Fruit fly (Drosophila melanogaster) whole organism, embryonic: ENCODE results near the gene CG17571.

ENCODE experiments used
- Atf6 ChIP-seq: fragments of 200-800 bp; sonication (Bioruptor generic); IDR thresholded peaks from 2 replicates; pipeline ENCODE4 v1.3.6; 2022; ENCODE audit warnings: missing biosample characterization, missing genetic modification characterization
- CG10274 ChIP-seq: fragments of 200-800 bp; sonication (Bioruptor generic); optimal IDR thresholded peaks from 3 replicates; lab custom pipeline; 2017; ENCODE audit warnings: missing biosample characterization, mild to moderate bottlenecking, missing genetic modification characterization
- CG11504 ChIP-seq: fragments of 200-800 bp; sonication (Bioruptor generic); optimal IDR thresholded peaks from 3 replicates; lab custom pipeline; 2019; ENCODE audit warnings: missing biosample characterization, mild to moderate bottlenecking, missing genetic modification characterization, moderate library complexity
- CG12659 ChIP-seq: fragments of 200-800 bp; sonication (Bioruptor generic); optimal IDR thresholded peaks from 3 replicates; lab custom pipeline; 2017; ENCODE audit warnings: mild to moderate bottlenecking, missing biosample characterization, missing genetic modification reagents, missing genetic modification characterization
- CG12769 ChIP-seq: fragments of 200-800 bp; sonication (Bioruptor generic); optimal IDR thresholded peaks from 2 replicates; lab custom pipeline; 2019; ENCODE audit warnings: missing biosample characterization, mild to moderate bottlenecking, missing genetic modification characterization, moderate library complexity
- CG13894 ChIP-seq: fragments of 200-800 bp; sonication (Bioruptor generic); optimal IDR thresholded peaks from 3 replicates; lab custom pipeline; 2018; ENCODE audit warnings: missing biosample characterization, mild to moderate bottlenecking, missing genetic modification characterization, moderate library complexity
- CG17612 ChIP-seq: fragments of 200-800 bp; sonication (Bioruptor generic); IDR thresholded peaks from 2 replicates; pipeline ENCODE4 v1.3.6; 2022; ENCODE audit warnings: missing biosample characterization, missing genetic modification characterization
- CG18476 ChIP-seq: fragments of 200-800 bp; sonication (Bioruptor generic); optimal IDR thresholded peaks from 2 replicates; lab custom pipeline; 2016; ENCODE audit warnings: missing biosample characterization, mild to moderate bottlenecking, missing genetic modification characterization
- CG2120 ChIP-seq: fragments of 200-800 bp; sonication (Bioruptor generic); optimal IDR thresholded peaks from 3 replicates; lab custom pipeline; 2016; ENCODE audit warnings: missing biosample characterization, missing genetic modification characterization
- CG2678 ChIP-seq: fragments of 200-800 bp; sonication (Bioruptor generic); optimal IDR thresholded peaks from 3 replicates; lab custom pipeline; 2019; ENCODE audit warnings: missing biosample characterization, mild to moderate bottlenecking, missing genetic modification characterization, moderate library complexity
- CG30403 ChIP-seq: fragments of 200-800 bp; sonication (Bioruptor generic); optimal IDR thresholded peaks from 3 replicates; lab custom pipeline; 2016; ENCODE audit warnings: missing biosample characterization, missing genetic modification characterization
- CG31224 ChIP-seq: fragments of 200-800 bp; sonication (Bioruptor generic); IDR thresholded peaks from 2 replicates; pipeline ENCODE4 v1.3.6; 2022; ENCODE audit warnings: missing biosample characterization, missing genetic modification characterization
- CG3847 ChIP-seq: fragments of 200-800 bp; sonication (Bioruptor generic); IDR thresholded peaks from 2 replicates; pipeline ENCODE4 v1.3.6; 2022; ENCODE audit warnings: missing biosample characterization, missing genetic modification characterization
- CG43689 ChIP-seq: fragments of 200-800 bp; sonication (Bioruptor generic); IDR thresholded peaks from 2 replicates; pipeline ENCODE4 v1.3.6; 2022; ENCODE audit warnings: missing biosample characterization, missing genetic modification characterization
- CG7839 ChIP-seq: fragments of 200-800 bp; sonication (Bioruptor generic); optimal IDR thresholded peaks from 3 replicates; lab custom pipeline; 2018; ENCODE audit warnings: missing biosample characterization, mild to moderate bottlenecking, missing genetic modification characterization, moderate library complexity
- CG9727 ChIP-seq: fragments of 200-800 bp; sonication (Bioruptor generic); optimal IDR thresholded peaks from 3 replicates; lab custom pipeline; 2017; ENCODE audit warnings: missing biosample characterization, mild to moderate bottlenecking, missing genetic modification characterization
- CG9932 ChIP-seq: fragments of 200-800 bp; sonication (Bioruptor generic); IDR thresholded peaks from 2 replicates; pipeline ENCODE4 v1.3.6; 2022; ENCODE audit warnings: missing biosample characterization, missing genetic modification characterization
- Ets65A ChIP-seq: fragments of 200-800 bp; sonication (Bioruptor generic); peaks from one replicate; lab custom pipeline; 2016; ENCODE audit warnings: missing biosample characterization, missing genetic modification characterization
- H15 ChIP-seq: fragments of 200-800 bp; sonication (Bioruptor generic); IDR thresholded peaks from 3 replicates; pipeline ENCODE4 v1.3.6; 2022; ENCODE audit warnings: missing biosample characterization, missing genetic modification characterization
- Hand ChIP-seq: fragments of 200-800 bp; sonication (Bioruptor generic); optimal IDR thresholded peaks from 2 replicates; lab custom pipeline; 2017; ENCODE audit warnings: mild to moderate bottlenecking, missing biosample characterization, missing genetic modification reagents, missing genetic modification characterization
- Hr39 ChIP-seq: fragments of >200 bp; optimal IDR thresholded peaks from 2 replicates; lab custom pipeline; 2017
- Hr51 ChIP-seq, 2 experiments: fragments of 200-800 bp; sonication (Bioruptor generic); optimal IDR thresholded peaks; 2 replicates in 1 of 2; 3 replicates in 1 of 2; lab custom pipeline; 2016 to 2018; ENCODE audit warnings: missing biosample characterization in 2 of 2, missing genetic modification characterization in 2 of 2, mild to moderate bottlenecking in 1 of 2, moderate library complexity in 1 of 2
- Hr78 ChIP-seq, 2 experiments: fragments of 200-800 bp in 1 of 2; fragments of >200 bp in 1 of 2; sonication (Bioruptor generic) in 1 of 2; optimal IDR thresholded peaks; 2 replicates each; lab custom pipeline; 2017 to 2019; ENCODE audit warnings: missing biosample characterization in 2 of 2, missing genetic modification characterization in 2 of 2, mild to moderate bottlenecking in 1 of 2, moderate library complexity in 1 of 2
- Med ChIP-seq: fragments of 200-800 bp; sonication (Bioruptor generic); peaks from one replicate; lab custom pipeline; 2016; ENCODE audit warnings: missing biosample characterization, missing genetic modification characterization, mild to moderate bottlenecking, inconsistent platforms, moderate library complexity
- Nf-YC ChIP-seq: fragments of 200-800 bp; optimal IDR thresholded peaks from 3 replicates; lab custom pipeline; 2019; ENCODE audit warnings: missing biosample characterization, mild to moderate bottlenecking, missing genetic modification characterization, moderate library complexity
- PHDP ChIP-seq: fragments of 200-800 bp; sonication (Bioruptor generic); optimal IDR thresholded peaks from 3 replicates; lab custom pipeline; 2018; ENCODE audit warnings: missing biosample characterization, mild to moderate bottlenecking, missing genetic modification characterization, moderate library complexity
- Rfx ChIP-seq: fragments of 200-800 bp; sonication (Bioruptor generic); IDR thresholded peaks from 2 replicates; pipeline ENCODE4 v1.3.6; 2022; ENCODE audit warnings: missing biosample characterization, missing genetic modification characterization
- Sox102F ChIP-seq: fragments of 200-800 bp; sonication (Bioruptor generic); optimal IDR thresholded peaks from 2 replicates; lab custom pipeline; 2018; ENCODE audit warnings: missing biosample characterization, mild to moderate bottlenecking, missing genetic modification characterization, moderate library complexity
- chn ChIP-seq: fragments of 200-800 bp; sonication (Bioruptor generic); optimal IDR thresholded peaks from 2 replicates; lab custom pipeline; 2016; ENCODE audit warnings: missing biosample characterization, missing genetic modification characterization
- crol ChIP-seq: fragments of 200-800 bp; sonication (Bioruptor generic); IDR thresholded peaks from 2 replicates; pipeline ENCODE4 v1.3.6; 2022; ENCODE audit warnings: missing biosample characterization, missing genetic modification characterization
- ems ChIP-seq: fragments of 200-800 bp; sonication (Bioruptor generic); optimal IDR thresholded peaks from 3 replicates; lab custom pipeline; 2016; ENCODE audit warnings: missing biosample characterization, missing genetic modification characterization
- eve ChIP-seq, 2 experiments: fragments of >200 bp; optimal IDR thresholded peaks; 2 replicates each; lab custom pipeline; 2017; ENCODE audit warnings: missing biosample characterization in 2 of 2, missing genetic modification characterization in 2 of 2
- ftz-f1 ChIP-seq: fragments of 200-800 bp; sonication (Bioruptor generic); optimal IDR thresholded peaks from 2 replicates; lab custom pipeline; 2016; ENCODE audit warnings: missing biosample characterization, missing genetic modification characterization
- grau ChIP-seq: fragments of 200-800 bp; optimal IDR thresholded peaks from 3 replicates; lab custom pipeline; 2019; ENCODE audit warnings: missing biosample characterization, mild to moderate bottlenecking, missing genetic modification characterization, moderate library complexity
- gt ChIP-seq: fragments of 200-800 bp; sonication (Bioruptor generic); IDR thresholded peaks from 2 replicates; pipeline ENCODE4 v1.3.6; 2022; ENCODE audit warnings: missing biosample characterization, missing genetic modification characterization
- hbn ChIP-seq: fragments of 200-800 bp; sonication (Bioruptor generic); IDR thresholded peaks from 2 replicates; pipeline ENCODE4 v1.3.6; 2022; ENCODE audit warnings: missing biosample characterization, missing genetic modification characterization; ENCODE audit not compliant: partially characterized antibody
- mirr ChIP-seq: fragments of 200-800 bp; sonication (Bioruptor generic); optimal IDR thresholded peaks from 3 replicates; lab custom pipeline; 2018; ENCODE audit warnings: missing biosample characterization, mild to moderate bottlenecking, missing genetic modification characterization
- pan ChIP-seq, 4 experiments: fragments of >200 bp in 3 of 4; fragments of 200-800 bp in 1 of 4; sonication (Bioruptor generic) in 1 of 4; optimal IDR thresholded peaks in 3 of 4; IDR thresholded peaks in 1 of 4; 2 replicates each; pipeline versions ENCODE4 v1.3.6 to Lab custom; 2017 to 2022; ENCODE audit warnings: missing biosample characterization in 2 of 4, missing genetic modification characterization in 2 of 4, mixed read lengths in 1 of 4
- row ChIP-seq: fragments of 200-800 bp; sonication (Bioruptor generic); IDR thresholded peaks from 3 replicates; pipeline ENCODE4 v1.3.6; 2022; ENCODE audit warnings: missing biosample characterization, missing genetic modification characterization
- salm ChIP-seq: fragments of 200-800 bp; sonication (Bioruptor generic); optimal IDR thresholded peaks from 2 replicates; lab custom pipeline; 2018; ENCODE audit warnings: missing biosample characterization, mild to moderate bottlenecking, missing genetic modification characterization
- sc ChIP-seq, 3 experiments: fragments of >200 bp in 2 of 3; fragments of 200-800 bp in 1 of 3; sonication (Bioruptor generic) in 1 of 3; optimal IDR thresholded peaks; 2 replicates in 2 of 3; 3 replicates in 1 of 3; lab custom pipeline; 2017; ENCODE audit warnings: mild to moderate bottlenecking in 1 of 3, missing biosample characterization in 1 of 3, missing genetic modification characterization in 1 of 3, missing genetic modification reagents in 1 of 3
- slbo ChIP-seq: fragments of 200-800 bp; sonication (Bioruptor generic); IDR thresholded peaks from 2 replicates; pipeline ENCODE4 v1.3.6; 2022; ENCODE audit warnings: missing biosample characterization, missing genetic modification characterization
- sug ChIP-seq: fragments of 200-800 bp; optimal IDR thresholded peaks from 2 replicates; lab custom pipeline; 2019; ENCODE audit warnings: missing biosample characterization, mild to moderate bottlenecking, missing genetic modification characterization, moderate library complexity
- tgo ChIP-seq: fragments of 200-800 bp; sonication (Bioruptor generic); IDR thresholded peaks from 3 replicates; pipeline ENCODE4 v1.3.6; 2022; ENCODE audit warnings: missing biosample characterization, missing genetic modification characterization
- vnd ChIP-seq: fragments of 200-800 bp; sonication (Bioruptor generic); IDR thresholded peaks from 3 replicates; pipeline ENCODE4 v1.3.6; 2022; ENCODE audit warnings: missing biosample characterization, missing genetic modification characterization; ENCODE audit not compliant: partially characterized antibody

The CG17571 gene

dm6 chr2L:20267181-20267580 is 10.2 kb upstream of the CG17571 start (continued):
- no peak for TF ChIP-seq sc (optimal IDR thresholded peaks at IDR 0.05; lab: Kevin White, UChicago)
- TF ChIP-seq sc (GFP tag; optimal IDR thresholded peaks at IDR 0.05; lab: Kevin White, UChicago), result peak; percentile 64
- TF ChIP-seq CG31224 (GFP tag; lab: Robert Waterston, UW), result no peak
- peak; percentile 48; the same call in 1 of the 2 replicates for TF ChIP-seq CG17612
- TF ChIP-seq salm (tag; lab: Kevin White, UChicago), result peak; percentile 14

dm6 chr2L:20264568-20265547 is 7.9 kb upstream of the CG17571 start:
- TF ChIP-seq ems (no peak), vnd (GFP tag; lab: Robert Waterston, UW) (peak; percentile 51; the same call in 1 of the 3 replicates), CG12659 (GFP tag; lab: Kevin White, UChicago) (peak; percentile 8), CG11504 (tag; lab: Kevin White, UChicago) (peak; percentile 8), chn (no peak), CG2120 (GFP tag; lab: Kevin White, UChicago) (peak; percentile 47), sug (tag; lab: Kevin White, UChicago) (peak; percentile 90), CG10274 (GFP tag; lab: Kevin White, UChicago) (peak; percentile 66), Med (GFP tag; lab: Kevin White, UChicago) (peak; percentile 65), CG2678 (peak; percentile 5), Rfx (0 out of 2 replicates have a peak, but pooled peaks have one; percentile 10), crol (peak; percentile 83), CG43689 (GFP tag; lab: Robert Waterston, UW) (no peak), grau (tag; lab: Kevin White, UChicago) (peak; percentile 14), Hr51 (GFP tag; optimal IDR thresholded peaks at IDR 0.05; lab: Kevin White, UChicago) (peak in 1 of 2 experiments; percentile 15), eve (GFP tag; optimal IDR thresholded peaks at IDR 0.05; lab: Kevin White, UChicago) (no peak), Ets65A (GFP tag; lab: Kevin White, UChicago) (peak; percentile 1), row (GFP tag; lab: Robert Waterston, UW) (peak; percentile 59), ftz-f1 (GFP tag; lab: Kevin White, UChicago) (peak; percentile 48), CG30403 (GFP tag; lab: Kevin White, UChicago) (peak; percentile 10), PHDP (no peak), CG13894 (tag; lab: Kevin White, UChicago) (peak; percentile 42), hbn (no peak), CG3847 (no peak), Hand (no peak), mirr (GFP tag; lab: Kevin White, UChicago) (peak; percentile 83), CG9932 (GFP tag; lab: Robert Waterston, UW) (peak; percentile 29; the same call in 1 of the 2 replicates), Hr78 (GFP tag; optimal IDR thresholded peaks at IDR 0.05; lab: Kevin White, UChicago) (peak in 1 of 2 experiments; percentile 13), CG18476 (GFP tag; lab: Kevin White, UChicago) (no peak), Sox102F (GFP tag; lab: Kevin White, UChicago) (peak; percentile 8), H15 (GFP tag; lab: Robert Waterston, UW) (0 out of 3 replicates have a peak, but pooled peaks have one; percentile 15), slbo (GFP tag; lab: Robert Waterston, UW) (peak; percentile 11; the same call in 1 of the 2 replicates), tgo (GFP tag; lab: Robert Waterston, UW) (no peak), CG9727 (GFP tag; lab: Kevin White, UChicago) (no peak), Hr39 (lab: Kevin White, UChicago) (no peak), gt (GFP tag; lab: Robert Waterston, UW) (no peak), CG7839 (tag; lab: Kevin White, UChicago) (peak; percentile 19), pan (optimal IDR thresholded peaks at IDR 0.05; lab: Kevin White, UChicago) (no peak), pan (GFP tag; optimal IDR thresholded peaks at IDR 0.05 in 1 of 2, IDR thresholded peaks at IDR 0.05 in 1 of 2) (peak in 1 of 2 experiments; percentile 12), Atf6 (GFP tag; lab: Robert Waterston, UW) (peak; percentile 21; the same call in 1 of the 2 replicates), Nf-YC (tag; lab: Kevin White, UChicago) (peak; percentile 11), CG12769 (tag; lab: Kevin White, UChicago) (peak; percentile 71)
